Worm (Caenorhabditis elegans) whole organism, L1 larva: ENCODE data around the gene srw-144.
"Not testable (repeated sequence)": the region's sequence is repeated elsewhere in the genome, so short reads cannot be mapped to it uniquely, and the experiment has no call there.

Experiments
- aly-2 ChIP-seq: fragments of 150-350 bp; optimal IDR thresholded peaks from 2 replicates; lab custom pipeline; 2014; ENCODE audit warnings: missing biosample characterization, missing genetic modification characterization
- skn-1 ChIP-seq: fragments of 150-350 bp; optimal IDR thresholded peaks from 2 replicates; lab custom pipeline; 2014; ENCODE audit warnings: missing biosample characterization, missing genetic modification characterization

ce11 chrV:2955342-2955741 lies 5.5 kb downstream of the srw-144 start, which contains the start of gene srh-248:
- not testable (repeated sequence) for TF ChIP-seq skn-1, aly-2
